Worm (Caenorhabditis elegans): ENCODE results near the gene T06C12.11.

DNA sequence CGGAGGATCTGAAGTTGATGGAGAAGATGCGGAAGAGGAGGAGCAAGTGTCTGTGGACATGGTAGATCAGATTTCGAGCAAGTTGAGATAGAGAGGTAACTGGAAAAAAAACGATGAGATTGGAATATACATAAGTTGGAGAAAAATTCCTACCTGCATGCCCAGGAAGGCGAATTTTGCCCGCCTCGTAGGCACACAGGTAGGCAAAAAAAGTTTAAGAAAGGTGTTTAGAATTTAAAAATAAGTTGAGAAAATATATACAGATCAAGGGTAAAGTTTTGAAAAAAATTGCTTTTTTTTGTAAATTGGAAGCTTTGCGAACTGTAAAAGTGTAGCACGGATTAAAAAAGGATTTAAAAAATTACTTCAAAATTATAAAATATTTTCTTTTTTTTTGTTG lies 13.3 kb upstream of the T06C12.11 start, which contains the start of gene nhr-84:
- TF ChIP-seq lsy-2 (tag; optimal IDR thresholded peaks at IDR 0.05) (no peak), unc-62 (GFP tag; optimal IDR thresholded peaks at IDR 0.05) (no peak), lin-13 (tag; optimal IDR thresholded peaks at IDR 0.05) (no peak), nhr-28 (tag; optimal IDR thresholded peaks at IDR 0.05) (no peak)
